Worm (Caenorhabditis elegans): Measurements from ENCODE around the gene B0564.2.

- peak in 1 of 2 experiments; percentile 30 for TF ChIP-seq mdl-1 (tag; optimal IDR thresholded peaks at IDR 0.05)
- TF ChIP-seq daf-8 (GFP tag; IDR thresholded peaks at IDR 0.05): no peak
Measured at ce11 chrIV:13110876-13111275, 3.4 kb downstream of the B0564.2 start.
